Fruit fly (Drosophila melanogaster) whole organism, adult: Measurements from ENCODE around the gene mesh.

Experiments used
- CG11617 ChIP-seq: fragments of 200-800 bp; sonication (Bioruptor generic); optimal IDR thresholded peaks from 2 replicates; lab custom pipeline; 2017; ENCODE audit warnings: mild to moderate bottlenecking, missing biosample characterization, missing genetic modification reagents, missing genetic modification characterization
- CG12768 ChIP-seq: fragments of 200-800 bp; sonication (Bioruptor generic); optimal IDR thresholded peaks from 2 replicates; lab custom pipeline; 2017; ENCODE audit warnings: missing biosample characterization, missing genetic modification characterization, mild to moderate bottlenecking, moderate library complexity, missing genetic modification reagents
- CG14711 ChIP-seq: fragments of 200-800 bp; sonication (Bioruptor generic); optimal IDR thresholded peaks from 2 replicates; lab custom pipeline; 2018; ENCODE audit warnings: missing biosample characterization, mild to moderate bottlenecking, missing genetic modification characterization, moderate library complexity
- CG1620 ChIP-seq: fragments of 200-800 bp; sonication (Bioruptor generic); optimal IDR thresholded peaks from 2 replicates; lab custom pipeline; 2016; ENCODE audit warnings: missing biosample characterization, missing genetic modification characterization
- CG33017 ChIP-seq: fragments of 200-800 bp; sonication (Bioruptor generic); optimal IDR thresholded peaks from 2 replicates; lab custom pipeline; 2018; ENCODE audit warnings: missing biosample characterization, mild to moderate bottlenecking, missing genetic modification characterization, moderate library complexity
- CG7045 ChIP-seq: fragments of 200-800 bp; sonication (Bioruptor generic); optimal IDR thresholded peaks from 2 replicates; lab custom pipeline; 2017; ENCODE audit warnings: missing biosample characterization, mild to moderate bottlenecking, missing genetic modification characterization
- Clk ChIP-seq: fragments of 200-800 bp; sonication (Bioruptor generic); optimal IDR thresholded peaks from 2 replicates; lab custom pipeline; 2017; ENCODE audit warnings: missing biosample characterization, missing genetic modification characterization
- Mnt ChIP-seq: fragments of 200-800 bp; sonication (Bioruptor generic); optimal IDR thresholded peaks from 2 replicates; lab custom pipeline; 2016; ENCODE audit warnings: missing biosample characterization, mild to moderate bottlenecking, missing genetic modification characterization
- bab1 ChIP-seq: fragments of 200-800 bp; sonication (Bioruptor generic); optimal IDR thresholded peaks from 3 replicates; lab custom pipeline; 2019; ENCODE audit warnings: missing biosample characterization, mild to moderate bottlenecking, missing genetic modification characterization, moderate library complexity
- cnc ChIP-seq, 2 experiments: fragments of >200 bp; optimal IDR thresholded peaks; 2 replicates each; lab custom pipeline; 2017
- kay ChIP-seq: fragments of 200-800 bp; sonication (Bioruptor generic); peaks from one replicate; lab custom pipeline; 2016; ENCODE audit warnings: missing biosample characterization, missing genetic modification characterization, borderline replicate concordance
- pad ChIP-seq: fragments of 200-800 bp; sonication (Bioruptor generic); optimal IDR thresholded peaks from 3 replicates; lab custom pipeline; 2017; ENCODE audit warnings: missing biosample characterization, missing genetic modification characterization, mild to moderate bottlenecking, moderate library complexity, missing genetic modification reagents

- no peak for TF ChIP-seq CG11617 (GFP tag; lab: Kevin White, UChicago)
- TF ChIP-seq CG1620 = no peak
- no peak for TF ChIP-seq kay
- TF ChIP-seq cnc (optimal IDR thresholded peaks at IDR 0.05; lab: Kevin White, UChicago) = no peak
- TF ChIP-seq pad (GFP tag; lab: Kevin White, UChicago) = no peak
- TF ChIP-seq CG33017 (tag; lab: Kevin White, UChicago) = no peak
- no peak for TF ChIP-seq bab1
- TF ChIP-seq CG12768 = no peak
- no peak for TF ChIP-seq Mnt (GFP tag; lab: Kevin White, UChicago)
- TF ChIP-seq CG14711 (tag; lab: Kevin White, UChicago) = no peak
- no peak for TF ChIP-seq Clk (GFP tag; lab: Kevin White, UChicago)
- TF ChIP-seq CG7045 (GFP tag; lab: Kevin White, UChicago) = no peak
These were observed 13.7 kb downstream of the mesh start for dm6 chr3R:31181816-31182215.
